Fruit fly (Drosophila melanogaster): ENCODE results near the gene CG9173.

- TF ChIP-seq insv (optimal IDR thresholded peaks at IDR 0.05) (no peak), Myc (optimal IDR thresholded peaks at IDR 0.05) (no peak), h (optimal IDR thresholded peaks at IDR 0.05) (no peak)
Measured at dm6 chr3L:1378862-1379543, 44.3 kb downstream of the CG9173 start.
